Fruit fly (Drosophila melanogaster) Kc167 (cell line): Measurements from ENCODE around the gene CG44836.

ENCODE experiments used
- Myc ChIP-seq: fragments of >200 bp; optimal IDR thresholded peaks from 2 replicates; lab custom pipeline; 2017; ENCODE audit warnings: missing external identifiers
- Sin3A ChIP-seq: fragments of >200 bp; optimal IDR thresholded peaks from 2 replicates; lab custom pipeline; 2018; ENCODE audit warnings: missing external identifiers
- h ChIP-seq: fragments of >200 bp; optimal IDR thresholded peaks from 3 replicates; lab custom pipeline; 2018; ENCODE audit warnings: missing external identifiers
- insv ChIP-seq: fragments of >200 bp; optimal IDR thresholded peaks from 3 replicates; lab custom pipeline; 2018; ENCODE audit warnings: missing external identifiers
- psq ChIP-seq: fragments of >200 bp; optimal IDR thresholded peaks from 2 replicates; lab custom pipeline; 2017; ENCODE audit warnings: missing external identifiers

DNA sequence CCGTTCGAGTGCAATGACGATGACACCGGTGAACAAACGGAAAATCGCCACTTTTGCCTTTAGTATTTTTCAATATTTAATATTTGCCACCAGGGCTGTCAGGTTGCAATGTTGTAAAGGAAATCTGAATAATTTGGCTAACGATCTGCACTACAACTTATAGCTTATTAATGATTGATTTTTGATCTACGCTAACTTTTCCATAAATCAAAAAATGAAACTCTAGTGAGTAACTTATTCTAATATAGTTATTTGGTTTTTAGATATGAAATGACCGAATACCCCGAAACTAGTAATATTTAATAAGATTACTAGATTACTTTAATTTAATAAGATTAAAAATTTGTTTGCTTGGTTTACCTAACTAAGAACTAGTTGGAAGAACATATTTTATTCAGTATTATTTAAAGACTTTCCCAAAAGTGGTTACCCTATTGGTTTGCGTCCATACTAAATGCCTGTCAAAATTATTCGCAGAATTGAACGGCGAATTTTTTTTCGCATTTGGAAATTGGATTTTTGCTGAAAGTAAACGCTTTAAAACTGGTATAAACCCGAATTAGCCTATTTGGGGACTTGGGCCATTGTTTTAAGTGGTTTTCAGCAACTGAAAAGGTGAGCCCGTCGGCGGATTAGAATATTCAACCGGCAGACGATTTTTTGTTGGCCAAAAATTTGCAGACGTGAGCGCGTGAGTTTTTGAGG lies 14.0 kb downstream of the CG44836 start, which contains the start of the genes Agpat3 and RAF2:
- TF ChIP-seq h (lab: Kevin White, UChicago) (no peak), psq (lab: Kevin White, UChicago) (no peak), Sin3A (lab: Kevin White, UChicago) (no peak), Myc (lab: Kevin White, UChicago) (no peak), insv (lab: Kevin White, UChicago) (no peak)
